Fruit fly (Drosophila melanogaster): ENCODE measurements around the gene CG33310.

The CG33310 gene

DNA sequence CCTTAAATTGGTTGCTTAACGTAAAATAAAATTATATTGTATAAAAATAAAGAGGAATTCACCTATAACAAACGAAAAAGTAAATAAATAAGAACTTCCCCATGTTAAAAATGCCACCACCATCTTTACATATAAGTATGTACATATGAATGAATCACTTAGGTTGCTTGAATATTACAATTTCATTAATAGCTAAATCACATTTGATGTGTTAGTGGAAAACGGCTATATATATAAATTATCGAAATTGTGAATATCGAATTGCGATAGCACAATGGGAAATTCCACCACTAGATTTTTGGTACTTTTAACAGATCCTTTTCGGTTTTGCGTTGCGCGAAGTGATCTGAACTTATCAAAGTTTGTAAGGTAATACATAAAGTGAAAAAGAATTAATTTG lies 34.7 kb downstream of the CG33310 start, which contains the start of the genes solo and vas (continued):
- peak; percentile 70 for TF ChIP-seq CG11504 (tag; optimal IDR thresholded peaks at IDR 0.05)
- TF ChIP-seq dysf (GFP tag; IDR thresholded peaks at IDR 0.05) = peak; percentile 47; the same call in 2 of the 3 replicates
- peak in 1 of 2 experiments; percentile 9 for TF ChIP-seq Pdp1 (GFP tag; optimal IDR thresholded peaks at IDR 0.05)
- peak; percentile 20 for TF ChIP-seq CG1233 (GFP tag; optimal IDR thresholded peaks at IDR 0.05)
- no peak for TF ChIP-seq insv (GFP tag; optimal IDR thresholded peaks at IDR 0.05)
- TF ChIP-seq CG12942 (GFP tag; optimal IDR thresholded peaks at IDR 0.05) = peak; percentile 21
- TF ChIP-seq CG31441 (GFP tag; IDR thresholded peaks at IDR 0.05) = peak; percentile 51; the same call in 1 of the 2 replicates
- TF ChIP-seq lmd (GFP tag; IDR thresholded peaks at IDR 0.05) = peak; percentile 51; the same call in 1 of the 2 replicates
- TF ChIP-seq dmrt11E (tag; optimal IDR thresholded peaks at IDR 0.05) = peak; percentile 60
- TF ChIP-seq CG10267 (tag; optimal IDR thresholded peaks at IDR 0.05) = peak; percentile 47
- no peak for TF ChIP-seq BtbVII (GFP tag; optimal IDR thresholded peaks at IDR 0.05)
- TF ChIP-seq Taf1 (GFP tag; IDR thresholded peaks at IDR 0.05) = no peak
- peak; percentile 65 for TF ChIP-seq CG2120 (GFP tag; optimal IDR thresholded peaks at IDR 0.05)
- TF ChIP-seq Hmr (GFP tag; optimal IDR thresholded peaks at IDR 0.05) = peak; percentile 51
- no peak for TF ChIP-seq CG32767 (GFP tag; IDR thresholded peaks at IDR 0.05)
- peak in 1 of 2 experiments; percentile 22 for TF ChIP-seq Eip74EF (GFP tag; optimal IDR thresholded peaks at IDR 0.05)
- TF ChIP-seq CG33557 (GFP tag; optimal IDR thresholded peaks at IDR 0.05) = peak; percentile 43
- TF ChIP-seq knrl (GFP tag; IDR thresholded peaks at IDR 0.05; ENCODE audit: partially characterized antibody) = 0 out of 3 replicates have a peak, but pooled peaks have one; percentile 17
- peak; percentile 69 for TF ChIP-seq CG15269 (tag; optimal IDR thresholded peaks at IDR 0.05)
- TF ChIP-seq sob (GFP tag; IDR thresholded peaks at IDR 0.05) = peak; percentile 43; the same call in 1 of the 2 replicates
- TF ChIP-seq CG7556 (GFP tag; optimal IDR thresholded peaks at IDR 0.05) = peak; percentile 30
- no peak for TF ChIP-seq CG15011 (GFP tag; optimal IDR thresholded peaks at IDR 0.05)
- no peak for TF ChIP-seq CG31224 (GFP tag; IDR thresholded peaks at IDR 0.05)
- TF ChIP-seq CG9437 (GFP tag; optimal IDR thresholded peaks at IDR 0.05) = peak; percentile 20
- TF ChIP-seq jigr1 (GFP tag; IDR thresholded peaks at IDR 0.05) = no peak
- TF ChIP-seq Blimp-1 (GFP tag; optimal IDR thresholded peaks at IDR 0.05) = peak; percentile 30
- TF ChIP-seq CG7839 (tag; optimal IDR thresholded peaks at IDR 0.05) = peak; percentile 62
- TF ChIP-seq phol (tag; optimal IDR thresholded peaks at IDR 0.05) = peak; percentile 73
- TF ChIP-seq sug (tag; optimal IDR thresholded peaks at IDR 0.05) = peak; percentile 49
- TF ChIP-seq CG10274 (GFP tag; optimal IDR thresholded peaks at IDR 0.05) = no peak
- peak; percentile 32 for TF ChIP-seq CG10543 (GFP tag; optimal IDR thresholded peaks at IDR 0.05)
- no peak for TF ChIP-seq CG8089 (GFP tag; optimal IDR thresholded peaks at IDR 0.05)
- TF ChIP-seq CG17385 (GFP tag; optimal IDR thresholded peaks at IDR 0.05) = peak; percentile 43
- peak; percentile 38 for TF ChIP-seq Meics (GFP tag; optimal IDR thresholded peaks at IDR 0.05)
- no peak for TF ChIP-seq dimm (GFP tag; IDR thresholded peaks at IDR 0.05)
- peak; percentile 16; the same call in 1 of the 2 replicates for TF ChIP-seq CG13287 (GFP tag; IDR thresholded peaks at IDR 0.05; ENCODE audit: partially characterized antibody)
- no peak for TF ChIP-seq cato (GFP tag; optimal IDR thresholded peaks at IDR 0.05; ENCODE audit: borderline replicate concordance)
- peak; percentile 12 for TF ChIP-seq CHES-1-like (GFP tag; optimal IDR thresholded peaks at IDR 0.05)
- TF ChIP-seq CG10654 (GFP tag; optimal IDR thresholded peaks at IDR 0.05) = peak; percentile 40
- TF ChIP-seq CG17328 (GFP tag; IDR thresholded peaks at IDR 0.05) = 0 out of 2 replicates have a peak, but pooled peaks have one; percentile 43
- TF ChIP-seq CG2678 (tag; optimal IDR thresholded peaks at IDR 0.05) = peak; percentile 67
- TF ChIP-seq bab2 (GFP tag; optimal IDR thresholded peaks at IDR 0.05) = no peak
- peak; percentile 59 for TF ChIP-seq Xbp1 (GFP tag; optimal IDR thresholded peaks at IDR 0.05)
- 0 out of 2 replicates have a peak, but pooled peaks have one; percentile 14 for TF ChIP-seq ap (GFP tag; IDR thresholded peaks at IDR 0.05)
- peak; percentile 34 for TF ChIP-seq CG8388 (GFP tag; optimal IDR thresholded peaks at IDR 0.05)
- peak; percentile 26 for TF ChIP-seq trh (GFP tag; optimal IDR thresholded peaks at IDR 0.05)
- TF ChIP-seq CG10209 (GFP tag; optimal IDR thresholded peaks at IDR 0.05) = peak; percentile 36
- TF ChIP-seq chm (GFP tag; IDR thresholded peaks at IDR 0.05) = peak; percentile 31; the same call in 1 of the 2 replicates
- TF ChIP-seq kah (GFP tag; optimal IDR thresholded peaks at IDR 0.05) = peak; percentile 2
